Worm (Caenorhabditis elegans) whole organism, midembryonic: ENCODE results near the gene nadk-2.

Experiments used
- T22C8.4 ChIP-seq: fragments of 200-800 bp; sonication (Bioruptor generic); IDR thresholded peaks from 2 replicates; pipeline ENCODE4 v1.3.6; 2022; ENCODE audit warnings: missing genetic modification characterization, missing compliant biosample characterization
- cog-1 ChIP-seq: sonication (generic microtip); optimal IDR thresholded peaks from 2 replicates; lab custom pipeline; 2016; ENCODE audit warnings: missing genetic modification characterization, missing compliant biosample characterization
- flt-1 ChIP-seq: fragments of 200-800 bp; sonication (Bioruptor generic); IDR thresholded peaks from 2 replicates; pipeline ENCODE4 v1.3.6; 2022; ENCODE audit warnings: missing genetic modification characterization, missing compliant biosample characterization
- klf-2 ChIP-seq: fragments of 200-800 bp; sonication (Bioruptor generic); conservative IDR thresholded peaks from 2 replicates; pipeline ENCODE4 v1.3.6; 2022; ENCODE audit warnings: missing genetic modification reagents, missing genetic modification characterization, missing compliant biosample characterization
- med-1 ChIP-seq: sonication (generic microtip); optimal IDR thresholded peaks from 2 replicates; lab custom pipeline; 2017; ENCODE audit warnings: missing genetic modification characterization, mild to moderate bottlenecking, missing compliant biosample characterization, antibody characterized with exemption, missing genetic modification reagents; ENCODE audit not compliant: insufficient read depth
- ref-1 ChIP-seq: fragments of 200-800 bp; sonication (Bioruptor generic); conservative IDR thresholded peaks from 2 replicates; pipeline ENCODE4 v1.3.6; 2022; ENCODE audit warnings: missing genetic modification reagents, missing genetic modification characterization, missing compliant biosample characterization
- tab-1 ChIP-seq: fragments of 200-800 bp; sonication (Bioruptor generic); IDR thresholded peaks from 2 replicates; pipeline ENCODE4 v1.3.6; 2022; ENCODE audit warnings: missing genetic modification characterization, missing compliant biosample characterization
- ztf-23 ChIP-seq: fragments of 200-800 bp; sonication (Bioruptor generic); IDR thresholded peaks from 2 replicates; pipeline ENCODE4 v1.3.6; 2022; ENCODE audit warnings: missing genetic modification reagents, missing genetic modification characterization, missing compliant biosample characterization
- ztf-29 ChIP-seq: fragments of 200-800 bp; sonication (Bioruptor generic); IDR thresholded peaks from 2 replicates; pipeline ENCODE4 v1.3.6; 2022; ENCODE audit warnings: missing genetic modification reagents, missing genetic modification characterization, missing compliant biosample characterization

nadk-2 gene

DNA sequence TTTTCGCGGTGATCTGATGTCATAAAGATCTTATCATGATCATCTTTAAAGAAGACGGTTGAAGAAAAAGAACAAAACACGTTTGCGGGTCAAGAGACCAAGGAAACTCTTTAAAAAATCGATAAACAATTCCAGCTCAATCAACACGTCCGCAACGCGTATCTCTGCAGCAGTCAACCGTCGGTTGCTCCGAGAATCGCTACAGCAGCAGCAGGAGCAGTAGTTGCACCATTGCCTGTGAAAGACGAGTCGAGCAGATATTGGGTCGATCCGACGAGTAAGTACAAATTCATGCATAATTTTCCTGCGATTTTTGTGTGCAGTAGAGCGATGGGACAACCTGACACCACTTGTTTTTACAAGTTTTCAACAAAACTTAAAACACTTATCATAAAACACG is 5.2 kb downstream of the nadk-2 start:
- TF ChIP-seq med-1 (GFP tag; lab: Kevin White, UChicago): no peak
- no peak for TF ChIP-seq klf-2 (GFP tag; lab: Robert Waterston, UW)
- no peak for TF ChIP-seq T22C8.4 (GFP tag; lab: Robert Waterston, UW)

DNA sequence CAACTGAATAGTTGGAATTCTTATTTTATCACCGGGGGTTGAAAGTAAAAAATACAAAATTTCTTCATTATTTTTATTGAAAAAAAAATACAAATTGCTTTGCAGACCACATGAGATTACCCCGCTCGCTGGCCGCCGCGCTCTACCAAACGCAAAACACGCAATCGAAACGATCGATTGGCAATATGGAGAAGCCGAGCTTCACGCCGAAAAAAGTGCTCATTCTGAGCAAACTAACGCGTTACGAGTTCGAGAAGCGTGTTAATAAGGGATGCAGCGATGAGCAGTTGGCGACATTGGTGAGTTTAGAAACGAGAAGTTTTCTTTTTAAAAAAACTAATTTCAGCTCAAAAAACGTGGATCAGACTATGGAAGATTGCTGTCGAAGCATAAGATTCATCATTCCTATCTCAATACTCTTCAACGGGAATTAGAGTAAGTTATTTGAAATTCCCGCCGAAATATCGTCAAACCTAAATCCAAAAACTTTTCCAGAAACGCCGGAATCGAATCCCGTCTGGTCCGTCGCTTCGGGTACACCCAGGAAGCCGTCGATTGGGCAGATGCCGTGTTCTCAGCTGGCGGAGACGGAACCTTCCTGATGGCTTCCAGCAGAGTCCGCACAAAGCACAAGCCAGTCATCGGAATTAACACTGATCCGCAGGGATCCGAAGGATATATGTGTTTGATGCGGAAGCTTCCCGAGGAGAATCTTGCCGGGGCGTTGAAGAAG is 6.2 kb downstream of the nadk-2 start:
- TF ChIP-seq T22C8.4 (GFP tag; lab: Robert Waterston, UW) (no peak), ref-1 (no peak), ztf-29 (no peak), flt-1 (GFP tag; lab: Robert Waterston, UW) (no peak), ztf-23 (GFP tag; lab: Robert Waterston, UW) (no peak), klf-2 (GFP tag; lab: Robert Waterston, UW) (no peak)

DNA sequence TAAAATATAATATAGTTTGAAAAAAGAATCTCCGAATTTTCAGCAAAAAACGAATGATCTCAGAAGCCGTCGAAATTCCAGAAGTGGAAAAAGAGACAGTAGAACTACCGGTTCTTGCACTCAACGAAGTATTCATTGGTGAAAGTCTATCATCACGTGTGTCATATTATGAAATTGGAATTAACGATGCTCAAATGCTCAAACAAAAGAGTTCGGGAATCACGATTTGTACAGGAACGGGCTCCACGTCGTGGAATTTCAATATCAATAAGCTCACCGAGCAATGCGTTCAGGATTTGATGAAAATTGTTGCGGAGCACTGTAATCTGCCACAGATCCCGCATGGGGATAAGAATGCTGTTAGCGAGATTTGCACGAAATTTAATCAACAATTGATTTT is 8.9 kb downstream of the nadk-2 start:
- TF ChIP-seq flt-1 (GFP tag; lab: Robert Waterston, UW) (no peak), tab-1 (no peak), ztf-29 (no peak), klf-2 (GFP tag; lab: Robert Waterston, UW) (no peak), med-1 (GFP tag; lab: Kevin White, UChicago) (no peak), T22C8.4 (GFP tag; lab: Robert Waterston, UW) (no peak), ref-1 (no peak), cog-1 (tag; lab: Kevin White, UChicago) (no peak), ztf-23 (GFP tag; lab: Robert Waterston, UW) (no peak)

DNA sequence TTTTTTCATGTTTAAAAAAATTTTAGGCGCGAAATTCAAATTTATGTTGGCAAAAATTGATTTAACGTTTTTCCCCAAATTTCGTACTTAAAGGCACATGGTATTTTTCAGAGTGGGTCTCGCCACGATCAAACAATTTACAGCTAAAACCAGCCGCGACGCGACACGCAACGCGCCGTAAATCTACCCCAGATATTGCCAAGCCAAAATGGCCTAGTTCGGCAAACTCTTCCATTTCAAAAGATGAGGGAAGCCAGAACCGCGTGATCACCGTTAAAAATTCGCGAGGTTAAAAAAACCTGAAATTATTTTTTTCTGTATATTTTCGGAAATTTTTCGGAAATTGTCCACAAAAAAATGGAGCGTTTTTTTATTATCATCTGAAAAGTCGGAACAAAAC is 10.5 kb downstream of the nadk-2 start:
- no peak for TF ChIP-seq klf-2 (GFP tag; lab: Robert Waterston, UW)
- no peak for TF ChIP-seq flt-1 (GFP tag; lab: Robert Waterston, UW)
- no peak for TF ChIP-seq ztf-23 (GFP tag; lab: Robert Waterston, UW)
- TF ChIP-seq cog-1 (tag; lab: Kevin White, UChicago): no peak
- TF ChIP-seq med-1 (GFP tag; lab: Kevin White, UChicago): no peak
- no peak for TF ChIP-seq T22C8.4 (GFP tag; lab: Robert Waterston, UW)

DNA sequence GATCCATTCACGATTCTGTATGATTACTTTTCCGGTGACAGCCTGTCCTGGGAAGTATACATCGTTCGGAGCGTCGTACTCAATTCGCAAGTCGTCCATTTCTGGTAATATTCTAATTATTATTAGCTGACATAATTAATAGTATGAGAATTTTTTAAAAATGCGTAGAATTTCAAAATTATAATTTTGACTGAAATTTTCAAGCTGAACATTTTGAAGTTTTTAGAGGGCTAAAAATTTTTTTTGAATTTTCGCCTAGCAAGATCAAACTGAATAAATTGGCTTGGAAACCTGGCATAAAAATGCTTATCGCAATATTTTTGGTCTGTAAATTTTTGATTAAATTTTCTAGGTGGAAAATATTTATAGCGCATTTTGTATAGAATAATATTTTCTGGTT is 13.1 kb downstream of the nadk-2 start, which contains the start of gene arrd-7:
Gene arrd-7, minus strand, starts transcription at position 101 of the 400 bp plus-strand sequence.
- no peak for TF ChIP-seq T22C8.4 (GFP tag; lab: Robert Waterston, UW)
- no peak for TF ChIP-seq med-1 (GFP tag; lab: Kevin White, UChicago)
- TF ChIP-seq ztf-29: no peak

DNA sequence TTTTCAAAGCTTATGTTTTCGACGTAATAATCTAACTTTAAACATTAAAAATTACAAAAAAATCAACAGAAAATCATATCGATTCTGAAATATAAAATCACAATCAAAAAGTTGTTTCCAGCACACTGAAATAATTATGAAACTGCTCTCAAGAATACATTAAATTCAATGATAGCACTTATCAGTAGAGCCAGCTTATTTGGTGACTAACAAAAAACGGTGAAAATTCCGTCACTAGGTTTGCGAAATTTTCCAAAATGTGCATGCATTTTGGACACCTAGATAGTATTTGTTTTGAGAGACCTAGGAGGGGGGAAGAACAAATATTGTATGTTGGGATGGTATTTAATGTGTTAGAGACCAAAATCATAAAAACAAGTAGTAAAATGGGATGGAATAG is 13.7 kb downstream of the nadk-2 start:
- TF ChIP-seq med-1 (GFP tag; lab: Kevin White, UChicago): no peak
- TF ChIP-seq klf-2 (GFP tag; lab: Robert Waterston, UW): no peak
- TF ChIP-seq ztf-23 (GFP tag; lab: Robert Waterston, UW): no peak
- no peak for TF ChIP-seq T22C8.4 (GFP tag; lab: Robert Waterston, UW)
- TF ChIP-seq ref-1: no peak
- no peak for TF ChIP-seq tab-1
- TF ChIP-seq ztf-29: no peak
- no peak for TF ChIP-seq cog-1 (tag; lab: Kevin White, UChicago)
- TF ChIP-seq flt-1 (GFP tag; lab: Robert Waterston, UW): no peak

DNA sequence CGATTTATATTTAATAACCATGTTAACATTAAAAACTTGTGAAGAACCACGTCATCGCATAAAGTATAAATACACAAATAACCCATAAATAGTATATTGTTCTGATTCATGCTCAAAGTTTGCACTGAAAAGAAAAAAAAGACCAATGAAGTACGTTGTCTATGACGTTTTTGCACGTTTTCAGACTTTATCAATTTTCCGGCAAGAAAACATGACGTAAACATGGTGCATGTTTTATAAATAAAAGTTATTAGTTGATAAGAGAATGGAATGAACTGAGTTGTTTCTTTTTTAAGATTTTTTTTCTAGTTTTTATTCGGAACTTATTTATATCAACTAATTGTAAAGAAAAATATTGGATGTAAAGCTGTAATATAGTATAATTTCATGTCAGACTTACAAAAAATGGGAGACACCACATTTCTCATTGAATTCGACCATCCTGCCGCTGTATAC is 15.3 kb downstream of the nadk-2 start, which contains the start of gene arrd-8:
Gene arrd-8, plus strand, starts transcription at position 406 of the 456 bp plus-strand sequence.
- TF ChIP-seq ztf-29 (no peak), ztf-23 (GFP tag; lab: Robert Waterston, UW) (no peak), T22C8.4 (GFP tag; lab: Robert Waterston, UW) (no peak), tab-1 (no peak), klf-2 (GFP tag; lab: Robert Waterston, UW) (no peak), cog-1 (tag; lab: Kevin White, UChicago) (no peak), flt-1 (GFP tag; lab: Robert Waterston, UW) (no peak)

DNA sequence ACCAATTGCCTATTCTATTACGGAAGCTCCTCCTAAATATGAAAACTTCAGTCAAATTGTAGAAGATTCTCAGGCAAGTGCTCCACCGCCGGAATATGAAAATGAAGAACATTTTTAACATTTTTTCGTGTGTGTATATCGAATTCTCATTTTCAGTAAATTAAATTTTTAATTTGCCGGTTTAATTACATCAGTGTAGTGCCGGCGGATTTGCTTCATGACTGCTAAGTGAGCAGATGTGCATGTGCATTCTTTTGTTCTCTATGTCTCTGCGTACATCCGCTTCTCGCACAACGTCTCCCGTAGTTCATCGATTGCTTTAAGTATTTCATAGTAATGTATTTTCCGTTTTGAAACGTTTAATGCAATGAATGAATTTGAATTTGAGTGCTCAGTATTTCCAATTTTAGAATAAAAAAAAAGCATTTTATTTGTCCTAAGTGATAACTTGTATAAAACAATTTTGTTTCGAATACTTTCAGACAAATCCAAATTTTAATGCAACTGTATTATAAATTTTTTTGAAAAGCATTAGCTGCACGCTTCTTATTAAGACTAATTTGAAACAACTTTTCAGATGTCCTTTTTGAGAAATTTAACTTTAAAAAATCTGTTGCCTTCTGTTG is 18.2 kb downstream of the nadk-2 start, which contains the start of gene Y17G7B.22:
Gene Y17G7B.22, plus strand, starts transcription at position 576 of the 626 bp plus-strand sequence.
- no peak for TF ChIP-seq ref-1
- no peak for TF ChIP-seq ztf-23 (GFP tag; lab: Robert Waterston, UW)
- TF ChIP-seq flt-1 (GFP tag; lab: Robert Waterston, UW): no peak
- TF ChIP-seq cog-1 (tag; lab: Kevin White, UChicago): no peak
- no peak for TF ChIP-seq med-1 (GFP tag; lab: Kevin White, UChicago)
- TF ChIP-seq tab-1: no peak
- TF ChIP-seq ztf-29: no peak
- TF ChIP-seq T22C8.4 (GFP tag; lab: Robert Waterston, UW): no peak
- TF ChIP-seq klf-2 (GFP tag; lab: Robert Waterston, UW): no peak

DNA sequence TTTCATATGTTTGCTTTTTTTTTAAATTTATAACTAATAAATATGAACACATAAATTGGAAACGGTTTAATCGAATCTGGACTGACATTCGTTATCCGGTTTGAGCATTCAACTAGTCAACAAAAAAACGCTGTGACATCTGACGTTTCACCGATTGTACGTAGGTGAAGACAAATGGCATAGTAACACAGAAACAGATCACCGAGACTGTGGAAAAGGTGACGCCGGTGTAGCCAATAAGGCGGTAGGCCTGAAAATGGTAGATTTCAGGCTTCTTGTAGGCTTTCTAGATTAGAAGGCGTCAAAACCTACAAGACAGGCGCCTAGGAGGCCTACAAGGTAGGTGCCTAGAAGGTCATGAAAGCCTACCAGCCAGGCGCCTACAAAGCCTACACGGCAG is 21.9 kb downstream of the nadk-2 start:
- TF ChIP-seq klf-2 (GFP tag; lab: Robert Waterston, UW) (no peak), ztf-29 (no peak), flt-1 (GFP tag; lab: Robert Waterston, UW) (no peak), tab-1 (no peak), cog-1 (tag; lab: Kevin White, UChicago) (no peak), ref-1 (no peak), T22C8.4 (GFP tag; lab: Robert Waterston, UW) (no peak), med-1 (GFP tag; lab: Kevin White, UChicago) (no peak), ztf-23 (GFP tag; lab: Robert Waterston, UW) (no peak)
